Fruit fly (Drosophila melanogaster) whole organism: Measurements from ENCODE around the gene Naa30A.

Experiments
- CG8478 ChIP-seq: fragments of >200 bp; optimal IDR thresholded peaks from 2 replicates; lab custom pipeline; 2018; ENCODE audit warnings: inconsistent platforms
- Dll ChIP-seq: fragments of >200 bp; optimal IDR thresholded peaks from 2 replicates; lab custom pipeline; 2017
- EcR ChIP-seq, 2 experiments: fragments of >200 bp; optimal IDR thresholded peaks; 2 replicates each; lab custom pipeline; 2017; ENCODE audit warnings: missing biosample characterization in 2 of 2, missing genetic modification characterization in 2 of 2, missing genetic modification reagents in 2 of 2
- pan ChIP-seq: fragments of >200 bp; optimal IDR thresholded peaks from 2 replicates; lab custom pipeline; 2017
- psq ChIP-seq: fragments of >200 bp; optimal IDR thresholded peaks from 2 replicates; lab custom pipeline; 2017
- usp ChIP-seq: fragments of >200 bp; optimal IDR thresholded peaks from 2 replicates; lab custom pipeline; 2017; ENCODE audit warnings: missing biosample characterization, missing genetic modification characterization, mixed read lengths

- TF ChIP-seq pan, result no peak
- TF ChIP-seq psq (lab: Kevin White, UChicago), result no peak
- TF ChIP-seq EcR (GFP tag; optimal IDR thresholded peaks at IDR 0.05; lab: Kevin White, UChicago), result no peak
- TF ChIP-seq usp, result no peak
- TF ChIP-seq CG8478 (lab: Kevin White, UChicago), result no peak
- no peak for TF ChIP-seq Dll (lab: Kevin White, UChicago)
Observed at dm6 chrX:1341528-1341927, 378 bp upstream of the Naa30A start, which contains the start of gene CG11409.
